Worm (Caenorhabditis elegans): ENCODE measurements around the gene tsen-2.

tsen-2 gene

DNA sequence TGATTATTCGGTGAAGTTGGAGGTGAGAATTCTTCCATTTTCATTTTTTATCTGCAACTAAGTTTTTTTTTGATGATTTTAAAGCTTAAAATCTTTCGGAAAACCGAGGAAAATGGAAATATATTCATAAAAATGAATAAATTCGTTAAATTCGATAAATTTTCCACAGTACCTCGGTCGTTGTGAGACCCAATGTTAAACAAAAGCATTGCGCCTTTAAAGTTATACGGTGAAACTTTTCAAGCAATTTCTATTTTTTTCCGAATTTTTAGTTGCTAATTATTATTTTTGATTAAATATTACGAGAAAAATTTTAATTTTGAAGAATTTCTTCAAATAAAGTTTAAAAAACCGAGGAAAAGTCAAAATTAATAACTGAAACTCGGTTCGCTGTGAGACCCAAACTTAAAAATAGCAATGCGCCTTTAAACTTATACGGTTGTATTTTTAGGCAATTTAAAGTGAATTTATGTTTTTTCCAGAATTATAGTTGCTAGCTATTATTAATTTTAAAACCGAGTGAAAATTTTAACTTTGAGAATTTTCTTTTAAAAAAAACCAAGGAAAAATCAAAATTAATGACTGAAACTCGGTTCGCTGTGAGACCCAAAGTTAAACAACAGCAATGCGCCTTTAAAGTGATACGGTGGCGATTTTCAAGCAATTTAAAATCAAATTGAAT lies 28.7 kb downstream of the tsen-2 start, which contains the start of gene taf-12 (continued):
- peak; percentile 80 for TF ChIP-seq madf-8 (GFP tag; conservative IDR thresholded peaks at IDR 0.05)
- peak; percentile 57; the same call in 1 of the 2 replicates for TF ChIP-seq D2030.7 (GFP tag; IDR thresholded peaks at IDR 0.05)
- no peak for TF ChIP-seq nhr-90 (tag; optimal IDR thresholded peaks at IDR 0.05)
- TF ChIP-seq ztf-26 (tag; optimal IDR thresholded peaks at IDR 0.05), result no peak
- TF ChIP-seq madf-10 (tag; optimal IDR thresholded peaks at IDR 0.05), result no peak
- peak; percentile 65 for TF ChIP-seq athp-1 (tag; optimal IDR thresholded peaks at IDR 0.05)
- peak; percentile 13 for TF ChIP-seq him-1 (tag; optimal IDR thresholded peaks at IDR 0.05)
- TF ChIP-seq lir-1 (GFP tag; conservative IDR thresholded peaks at IDR 0.05), result no peak
- peak; percentile 61 for TF ChIP-seq lin-54 (GFP tag; optimal IDR thresholded peaks at IDR 0.05)
- no peak for TF ChIP-seq ceh-79 (tag; optimal IDR thresholded peaks at IDR 0.05)
- TF ChIP-seq efl-1 (GFP tag; optimal IDR thresholded peaks at IDR 0.05), result peak; percentile 36
- TF ChIP-seq nfya-1 (tag; optimal IDR thresholded peaks at IDR 0.05; ENCODE audit: borderline replicate concordance, insufficient read depth), result no peak
- TF ChIP-seq hrde-1 (tag; optimal IDR thresholded peaks at IDR 0.05; ENCODE audit: borderline replicate concordance), result peak; percentile 44
- TF ChIP-seq F57A8.1 (GFP tag; optimal IDR thresholded peaks at IDR 0.05), result no peak
- TF ChIP-seq lsl-1 (GFP tag; optimal IDR thresholded peaks at IDR 0.05), result peak; percentile 100
- TF ChIP-seq madf-3 (GFP tag; IDR thresholded peaks at IDR 0.05), result no peak
- TF ChIP-seq snpc-1.3 (tag; optimal IDR thresholded peaks at IDR 0.05; ENCODE audit: insufficient read depth), result no peak
- peak; percentile 100 for TF ChIP-seq xnd-1 (tag; optimal IDR thresholded peaks at IDR 0.05)
- no peak for TF ChIP-seq hlh-26 (GFP tag; conservative IDR thresholded peaks at IDR 0.05)
- no peak for TF ChIP-seq ccch-3 (GFP tag; optimal IDR thresholded peaks at IDR 0.05)
- no peak for TF ChIP-seq repo-1 (tag; optimal IDR thresholded peaks at IDR 0.05)
- no peak for TF ChIP-seq ztf-22 (GFP tag; optimal IDR thresholded peaks at IDR 0.05)
- no peak for TF ChIP-seq ztf-25 (GFP tag; IDR thresholded peaks at IDR 0.05)
- TF ChIP-seq dpl-1 (GFP tag; optimal IDR thresholded peaks at IDR 0.05), result peak; percentile 13
- no peak for TF ChIP-seq somi-1 (GFP tag; optimal IDR thresholded peaks at IDR 0.05)
- no peak for TF ChIP-seq mxl-1 (tag; optimal IDR thresholded peaks at IDR 0.05)
- TF ChIP-seq let-526 (GFP tag; IDR thresholded peaks at IDR 0.05), result no peak
- TF ChIP-seq Y53F4B.3 (GFP tag; IDR thresholded peaks at IDR 0.05), result no peak
- peak; percentile 31 for TF ChIP-seq tbp1 (GFP tag; optimal IDR thresholded peaks at IDR 0.05)
- peak; percentile 31 for TF ChIP-seq unc-130 (GFP tag; optimal IDR thresholded peaks at IDR 0.05)
- no peak for TF ChIP-seq cebp-1 (GFP tag; IDR thresholded peaks at IDR 0.05)
- no peak for TF ChIP-seq cebp-1 (tag; optimal IDR thresholded peaks at IDR 0.05)
- TF ChIP-seq cebp-2 (GFP tag; IDR thresholded peaks at IDR 0.05), result no peak
- no peak for TF ChIP-seq T26A5.8 (tag; optimal IDR thresholded peaks at IDR 0.05)
- TF ChIP-seq snpc-4 (GFP tag; optimal IDR thresholded peaks at IDR 0.05), result no peak
- TF ChIP-seq snpc-4 (tag; optimal IDR thresholded peaks at IDR 0.05), result peak in 2 of 4 experiments; percentile 17 to 36
- TF ChIP-seq tbx-9 (tag; optimal IDR thresholded peaks at IDR 0.05; ENCODE audit: borderline replicate concordance), result no peak
- TF ChIP-seq rec-8 (tag; optimal IDR thresholded peaks at IDR 0.05), result no peak
- no peak for TF ChIP-seq hmg-20 (GFP tag; IDR thresholded peaks at IDR 0.05)
- peak; percentile 95 for TF ChIP-seq F33H1.4 (GFP tag; IDR thresholded peaks at IDR 0.05)
- no peak for TF ChIP-seq hsf-1 (GFP tag; IDR thresholded peaks at IDR 0.05)
- 0 out of 2 replicates have a peak, but pooled peaks have one; percentile 27 for TF ChIP-seq mcd-1 (GFP tag; IDR thresholded peaks at IDR 0.05)
- no peak for TF ChIP-seq F23B12.7 (tag; optimal IDR thresholded peaks at IDR 0.05; ENCODE audit: insufficient read depth)
- no peak for TF ChIP-seq let-607 (tag; optimal IDR thresholded peaks at IDR 0.05)
- no peak for TF ChIP-seq F22D6.2 (tag; optimal IDR thresholded peaks at IDR 0.05)
- no peak for TF ChIP-seq Y79H2A.3 (GFP tag; conservative IDR thresholded peaks at IDR 0.05)
- no peak for TF ChIP-seq lin-26 (GFP tag; IDR thresholded peaks at IDR 0.05)

Measured in whole organism, young adult.